Fruit fly (Drosophila melanogaster): ENCODE measurements around the gene tw.

tw gene

dm6 chrX:762047-762446 is 22.5 kb upstream of the tw start:
- TF ChIP-seq CG6792 (GFP tag; optimal IDR thresholded peaks at IDR 0.05) (no peak), CG31627 (GFP tag; optimal IDR thresholded peaks at IDR 0.05) (no peak), CG6276 (GFP tag; optimal IDR thresholded peaks at IDR 0.05) (no peak), achi (GFP tag; optimal IDR thresholded peaks at IDR 0.05) (no peak), fd59A (GFP tag; optimal IDR thresholded peaks at IDR 0.05) (no peak), pdm3 (GFP tag; optimal IDR thresholded peaks at IDR 0.05) (no peak), CG8632 (GFP tag; optimal IDR thresholded peaks at IDR 0.05) (no peak), CG3919 (GFP tag; optimal IDR thresholded peaks at IDR 0.05) (no peak), Met (GFP tag; optimal IDR thresholded peaks at IDR 0.05) (no peak), spab (GFP tag; optimal IDR thresholded peaks at IDR 0.05) (no peak), CG7368 (GFP tag; optimal IDR thresholded peaks at IDR 0.05) (no peak), CG8319 (GFP tag; optimal IDR thresholded peaks at IDR 0.05) (no peak), Hr38 (GFP tag; optimal IDR thresholded peaks at IDR 0.05) (no peak), Hr4 (GFP tag; optimal IDR thresholded peaks at IDR 0.05) (no peak), Lpt (GFP tag; optimal IDR thresholded peaks at IDR 0.05) (no peak), CG11762 (GFP tag; optimal IDR thresholded peaks at IDR 0.05; ENCODE audit: insufficient read depth) (no peak), eg (GFP tag; IDR thresholded peaks at IDR 0.05) (no peak), Blimp-1 (GFP tag; optimal IDR thresholded peaks at IDR 0.05) (no peak), svp (GFP tag) (no peak), lz (GFP tag; optimal IDR thresholded peaks at IDR 0.05) (no peak)

dm6 chrX:765039-765508 is 19.5 kb upstream of the tw start, which contains the start of gene RpL22:
TSS of gene RpL22 (minus strand) at chrX:765130.
- TF ChIP-seq salr (GFP tag; optimal IDR thresholded peaks at IDR 0.05) (peak; percentile 8 to 73), fkh (GFP tag; optimal IDR thresholded peaks at IDR 0.05) (peak; percentile 66), Gug (GFP tag; IDR thresholded peaks at IDR 0.05) (peak; percentile 41; the same call in 1 of the 2 replicates), CG9139 (GFP tag; optimal IDR thresholded peaks at IDR 0.05) (peak; percentile 77), spab (GFP tag; optimal IDR thresholded peaks at IDR 0.05) (peak; percentile 22), Met (GFP tag; optimal IDR thresholded peaks at IDR 0.05) (peak; percentile 80), acj6 (GFP tag; optimal IDR thresholded peaks at IDR 0.05) (peak; percentile 58), vri (GFP tag; optimal IDR thresholded peaks at IDR 0.05) (peak; percentile 71), svp (GFP tag) (peak; percentile 60), Eip75B (GFP tag; optimal IDR thresholded peaks at IDR 0.05) (peak; percentile 68), CG31627 (GFP tag; optimal IDR thresholded peaks at IDR 0.05) (peak; percentile 70), CG6808 (GFP tag; optimal IDR thresholded peaks at IDR 0.05) (peak; percentile 67), eg (GFP tag; IDR thresholded peaks at IDR 0.05) (peak; percentile 82), Eip93F (GFP tag; optimal IDR thresholded peaks at IDR 0.05) (no peak), Hr39 (GFP tag; optimal IDR thresholded peaks at IDR 0.05) (peak; percentile 67), Hr4 (GFP tag; optimal IDR thresholded peaks at IDR 0.05) (peak; percentile 3), CG3032 (tag; optimal IDR thresholded peaks at IDR 0.05) (peak; percentile 55), Smox (GFP tag; optimal IDR thresholded peaks at IDR 0.05) (peak; percentile 72), CG11902 (GFP tag; optimal IDR thresholded peaks at IDR 0.05) (peak; percentile 50), CG10669 (GFP tag; optimal IDR thresholded peaks at IDR 0.05) (peak; percentile 48), cyc (GFP tag; optimal IDR thresholded peaks at IDR 0.05) (peak; percentile 81), Sox14 (GFP tag; optimal IDR thresholded peaks at IDR 0.05) (peak; percentile 87), CG8319 (GFP tag; optimal IDR thresholded peaks at IDR 0.05) (peak; percentile 42), CG6163 (GFP tag; IDR thresholded peaks at IDR 0.05) (peak; percentile 89), dac (GFP tag; optimal IDR thresholded peaks at IDR 0.05) (peak; percentile 55), esn (GFP tag; optimal IDR thresholded peaks at IDR 0.05) (peak; percentile 84), achi (GFP tag; optimal IDR thresholded peaks at IDR 0.05) (peak; percentile 60), Sox15 (GFP tag; optimal IDR thresholded peaks at IDR 0.05) (peak; percentile 21), Ets21C (GFP tag; optimal IDR thresholded peaks at IDR 0.05) (peak; percentile 42), Ets96B (tag; optimal IDR thresholded peaks at IDR 0.05) (peak; percentile 28), CG11762 (GFP tag; optimal IDR thresholded peaks at IDR 0.05; ENCODE audit: insufficient read depth) (peak; percentile 51), Eip78C (GFP tag) (peak; percentile 91), CG11294 (GFP tag; IDR thresholded peaks at IDR 0.05) (no peak), topi (GFP tag; optimal IDR thresholded peaks at IDR 0.05) (peak; percentile 82), CG8119 (GFP tag; IDR thresholded peaks at IDR 0.05) (peak; percentile 44; the same call in 2 of the 3 replicates), CG1621 (tag; optimal IDR thresholded peaks at IDR 0.05) (peak; percentile 78), net (GFP tag; optimal IDR thresholded peaks at IDR 0.05) (peak; percentile 82), CG7368 (GFP tag; optimal IDR thresholded peaks at IDR 0.05) (peak; percentile 81), CG8632 (GFP tag; optimal IDR thresholded peaks at IDR 0.05) (peak; percentile 43), CG3919 (GFP tag; optimal IDR thresholded peaks at IDR 0.05) (peak; percentile 77), CG6276 (GFP tag; optimal IDR thresholded peaks at IDR 0.05) (peak; percentile 26), Sox102F (GFP tag; optimal IDR thresholded peaks at IDR 0.05) (peak; percentile 66)
